Fruit fly (Drosophila melanogaster) whole organism, embryonic: ENCODE data around the gene Nsf2.

Source experiments
- Atf6 ChIP-seq: fragments of 200-800 bp; sonication (Bioruptor generic); IDR thresholded peaks from 2 replicates; pipeline ENCODE4 v1.3.6; 2022; ENCODE audit warnings: missing biosample characterization, missing genetic modification characterization
- Blimp-1 ChIP-seq: fragments of 200-800 bp; sonication (Bioruptor generic); optimal IDR thresholded peaks from 3 replicates; lab custom pipeline; 2018; ENCODE audit warnings: missing biosample characterization, missing genetic modification characterization, mild to moderate bottlenecking, moderate library complexity, missing genetic modification reagents
- CG12104 ChIP-seq: fragments of 200-800 bp; sonication (Bioruptor generic); optimal IDR thresholded peaks from 3 replicates; lab custom pipeline; 2016; ENCODE audit warnings: missing biosample characterization, missing genetic modification characterization
- CG12236 ChIP-seq: fragments of 200-800 bp; sonication (Bioruptor generic); optimal IDR thresholded peaks from 2 replicates; lab custom pipeline; 2016; ENCODE audit warnings: missing biosample characterization, missing genetic modification characterization
- CG13424 ChIP-seq: fragments of 200-800 bp; sonication (Bioruptor generic); optimal IDR thresholded peaks from 2 replicates; lab custom pipeline; 2019; ENCODE audit warnings: missing biosample characterization, mild to moderate bottlenecking, missing genetic modification characterization, moderate library complexity
- CG13894 ChIP-seq: fragments of 200-800 bp; sonication (Bioruptor generic); optimal IDR thresholded peaks from 3 replicates; lab custom pipeline; 2018; ENCODE audit warnings: missing biosample characterization, mild to moderate bottlenecking, missing genetic modification characterization, moderate library complexity
- CG14965 ChIP-seq: fragments of 200-800 bp; sonication (Bioruptor generic); optimal IDR thresholded peaks from 2 replicates; lab custom pipeline; 2016; ENCODE audit warnings: missing biosample characterization, missing genetic modification characterization, borderline replicate concordance
- CG2116 ChIP-seq: fragments of 200-800 bp; sonication (Bioruptor generic); optimal IDR thresholded peaks from 3 replicates; lab custom pipeline; 2018; ENCODE audit warnings: missing biosample characterization, mild to moderate bottlenecking, missing genetic modification characterization
- CG2129 ChIP-seq: fragments of 200-800 bp; sonication (Bioruptor generic); IDR thresholded peaks from 2 replicates; pipeline ENCODE4 v1.3.6; 2022; ENCODE audit warnings: missing biosample characterization, missing genetic modification characterization; ENCODE audit not compliant: partially characterized antibody
- CG32767 ChIP-seq: fragments of 200-800 bp; sonication (Bioruptor generic); IDR thresholded peaks from 2 replicates; pipeline ENCODE4 v1.3.6; 2022; ENCODE audit warnings: missing biosample characterization, missing genetic modification characterization
- CG34422 ChIP-seq: fragments of 200-800 bp; sonication (Bioruptor generic); IDR thresholded peaks from 3 replicates; pipeline ENCODE4 v1.3.6; 2022; ENCODE audit warnings: missing biosample characterization, missing genetic modification characterization
- CG3838 ChIP-seq: fragments of 200-800 bp; sonication (Bioruptor generic); optimal IDR thresholded peaks from 3 replicates; lab custom pipeline; 2016; ENCODE audit warnings: missing biosample characterization, missing genetic modification characterization
- CG3995 ChIP-seq: fragments of 200-800 bp; sonication (Bioruptor generic); optimal IDR thresholded peaks from 3 replicates; lab custom pipeline; 2016; ENCODE audit warnings: missing biosample characterization, missing genetic modification characterization
- CG4328 ChIP-seq: fragments of 200-800 bp; sonication (Bioruptor generic); optimal IDR thresholded peaks from 3 replicates; lab custom pipeline; 2017; ENCODE audit warnings: missing biosample characterization, missing genetic modification reagents, missing genetic modification characterization
- CG6683 ChIP-seq: fragments of 200-800 bp; sonication (Bioruptor generic); optimal IDR thresholded peaks from 2 replicates; lab custom pipeline; 2017; ENCODE audit warnings: missing biosample characterization, mild to moderate bottlenecking, missing genetic modification characterization, missing genetic modification reagents
- CG8359 ChIP-seq: fragments of 200-800 bp; sonication (Bioruptor generic); optimal IDR thresholded peaks from 2 replicates; lab custom pipeline; 2017; ENCODE audit warnings: missing biosample characterization, mild to moderate bottlenecking, missing genetic modification characterization, borderline replicate concordance
- Camta ChIP-seq: fragments of 200-800 bp; sonication (Bioruptor generic); optimal IDR thresholded peaks from 2 replicates; lab custom pipeline; 2016; ENCODE audit warnings: missing biosample characterization, missing genetic modification characterization
- D ChIP-seq, 2 experiments: fragments of 200-800 bp in 1 of 2; fragments of >200 bp in 1 of 2; sonication (Bioruptor generic) in 1 of 2; optimal IDR thresholded peaks; 2 replicates in 1 of 2; 3 replicates in 1 of 2; lab custom pipeline; 2017; ENCODE audit warnings: mild to moderate bottlenecking in 1 of 2, missing biosample characterization in 1 of 2, missing genetic modification characterization in 1 of 2, missing genetic modification reagents in 1 of 2
- Deaf1 ChIP-seq: fragments of 200-800 bp; optimal IDR thresholded peaks from 3 replicates; lab custom pipeline; 2019; ENCODE audit warnings: missing biosample characterization, mild to moderate bottlenecking, missing genetic modification characterization, moderate library complexity
- Doc2 ChIP-seq: fragments of 200-800 bp; sonication (Bioruptor generic); IDR thresholded peaks from 2 replicates; pipeline ENCODE4 v1.3.6; 2022; ENCODE audit warnings: missing biosample characterization, missing genetic modification characterization
- Doc3 ChIP-seq: fragments of 200-800 bp; sonication (Bioruptor generic); IDR thresholded peaks from 3 replicates; pipeline ENCODE4 v1.3.6; 2022; ENCODE audit warnings: missing biosample characterization, missing genetic modification characterization; ENCODE audit not compliant: partially characterized antibody
- Dp ChIP-seq: fragments of 200-800 bp; sonication (Bioruptor generic); optimal IDR thresholded peaks from 2 replicates; lab custom pipeline; 2018; ENCODE audit warnings: missing biosample characterization, mild to moderate bottlenecking, missing genetic modification characterization, moderate library complexity
- HmgD ChIP-seq: fragments of 200-800 bp; sonication (Bioruptor generic); optimal IDR thresholded peaks from 3 replicates; lab custom pipeline; 2016; ENCODE audit warnings: missing biosample characterization, missing genetic modification characterization
- Hr39 ChIP-seq: fragments of >200 bp; optimal IDR thresholded peaks from 2 replicates; lab custom pipeline; 2017
- MESR4 ChIP-seq: fragments of 200-800 bp; sonication (Bioruptor generic); optimal IDR thresholded peaks from 2 replicates; lab custom pipeline; 2018; ENCODE audit warnings: missing biosample characterization, mild to moderate bottlenecking, missing genetic modification characterization, moderate library complexity
- NK7.1 ChIP-seq: fragments of 200-800 bp; sonication (Bioruptor generic); optimal IDR thresholded peaks from 3 replicates; lab custom pipeline; 2016; ENCODE audit warnings: missing biosample characterization, missing genetic modification characterization
- Rfx ChIP-seq: fragments of 200-800 bp; sonication (Bioruptor generic); IDR thresholded peaks from 2 replicates; pipeline ENCODE4 v1.3.6; 2022; ENCODE audit warnings: missing biosample characterization, missing genetic modification characterization
- Sox100B ChIP-seq: fragments of 200-800 bp; sonication (Bioruptor generic); optimal IDR thresholded peaks from 3 replicates; lab custom pipeline; 2018; ENCODE audit warnings: missing biosample characterization, mild to moderate bottlenecking, missing genetic modification characterization
- Taf1 ChIP-seq: fragments of 200-800 bp; sonication (Bioruptor generic); IDR thresholded peaks from 2 replicates; pipeline ENCODE4 v1.3.6; 2022; ENCODE audit warnings: missing biosample characterization, missing genetic modification characterization
- YL-1 ChIP-seq: fragments of 200-800 bp; sonication (Bioruptor generic); optimal IDR thresholded peaks from 3 replicates; lab custom pipeline; 2017; ENCODE audit warnings: missing biosample characterization, mild to moderate bottlenecking, missing genetic modification characterization
- bab2 ChIP-seq: fragments of 200-800 bp; sonication (Bioruptor generic); optimal IDR thresholded peaks from 2 replicates; lab custom pipeline; 2016; ENCODE audit warnings: missing biosample characterization, missing genetic modification characterization
- danr ChIP-seq: fragments of 200-800 bp; sonication (Bioruptor generic); IDR thresholded peaks from 2 replicates; pipeline ENCODE4 v1.3.6; 2022; ENCODE audit warnings: missing biosample characterization, missing genetic modification characterization
- dati ChIP-seq: fragments of 200-800 bp; sonication (Bioruptor generic); IDR thresholded peaks from 2 replicates; pipeline ENCODE4 v1.3.6; 2022; ENCODE audit warnings: missing biosample characterization, missing genetic modification characterization
- eve ChIP-seq, 2 experiments: fragments of >200 bp; optimal IDR thresholded peaks; 2 replicates each; lab custom pipeline; 2017; ENCODE audit warnings: missing biosample characterization in 2 of 2, missing genetic modification characterization in 2 of 2
- gce ChIP-seq: fragments of 200-800 bp; sonication (Bioruptor generic); IDR thresholded peaks from 3 replicates; pipeline ENCODE4 v1.3.6; 2022; ENCODE audit warnings: missing biosample characterization, missing genetic modification characterization
- gro ChIP-seq: fragments of 200-800 bp; sonication (Bioruptor generic); optimal IDR thresholded peaks from 2 replicates; lab custom pipeline; 2016; ENCODE audit warnings: missing biosample characterization, missing genetic modification characterization
- insv ChIP-seq, 2 experiments: fragments of 200-800 bp; sonication (Bioruptor generic); optimal IDR thresholded peaks; 3 replicates each; lab custom pipeline; 2016 to 2018; ENCODE audit warnings: missing biosample characterization in 2 of 2, missing genetic modification characterization in 2 of 2
- jing ChIP-seq: fragments of 200-800 bp; sonication (Bioruptor generic); optimal IDR thresholded peaks from 2 replicates; lab custom pipeline; 2018; ENCODE audit warnings: missing biosample characterization, mild to moderate bottlenecking, missing genetic modification characterization
- maf-S ChIP-seq: fragments of 200-800 bp; sonication (Bioruptor generic); optimal IDR thresholded peaks from 2 replicates; lab custom pipeline; 2016; ENCODE audit warnings: missing biosample characterization, missing genetic modification characterization
- mam ChIP-seq: fragments of 200-800 bp; sonication (Bioruptor generic); optimal IDR thresholded peaks from 3 replicates; lab custom pipeline; 2016; ENCODE audit warnings: missing biosample characterization, missing genetic modification characterization
- nau ChIP-seq: fragments of 200-800 bp; sonication (Bioruptor generic); optimal IDR thresholded peaks from 3 replicates; lab custom pipeline; 2017; ENCODE audit warnings: missing biosample characterization, mild to moderate bottlenecking, missing genetic modification characterization, missing genetic modification reagents
- odd ChIP-seq: fragments of 200-800 bp; sonication (Bioruptor generic); optimal IDR thresholded peaks from 2 replicates; lab custom pipeline; 2017; ENCODE audit warnings: missing biosample characterization, mild to moderate bottlenecking, missing genetic modification characterization
- phol ChIP-seq: fragments of 200-800 bp; sonication (Bioruptor generic); optimal IDR thresholded peaks from 3 replicates; lab custom pipeline; 2018; ENCODE audit warnings: missing biosample characterization, mild to moderate bottlenecking, missing genetic modification characterization, moderate library complexity
- sc ChIP-seq, 3 experiments: fragments of >200 bp in 2 of 3; fragments of 200-800 bp in 1 of 3; sonication (Bioruptor generic) in 1 of 3; optimal IDR thresholded peaks; 2 replicates in 2 of 3; 3 replicates in 1 of 3; lab custom pipeline; 2017; ENCODE audit warnings: mild to moderate bottlenecking in 1 of 3, missing biosample characterization in 1 of 3, missing genetic modification characterization in 1 of 3, missing genetic modification reagents in 1 of 3
- schlank ChIP-seq: fragments of 200-800 bp; sonication (Bioruptor generic); optimal IDR thresholded peaks from 2 replicates; lab custom pipeline; 2018; ENCODE audit warnings: missing biosample characterization, mild to moderate bottlenecking, missing genetic modification characterization
- slbo ChIP-seq: fragments of 200-800 bp; sonication (Bioruptor generic); IDR thresholded peaks from 2 replicates; pipeline ENCODE4 v1.3.6; 2022; ENCODE audit warnings: missing biosample characterization, missing genetic modification characterization
- sqz ChIP-seq: fragments of 200-800 bp; sonication (Bioruptor generic); optimal IDR thresholded peaks from 3 replicates; lab custom pipeline; 2018; ENCODE audit warnings: missing biosample characterization, mild to moderate bottlenecking, missing genetic modification characterization
- trh ChIP-seq: fragments of 200-800 bp; sonication (Bioruptor generic); optimal IDR thresholded peaks from 2 replicates; lab custom pipeline; 2016; ENCODE audit warnings: missing biosample characterization, missing genetic modification characterization
- unc-4 ChIP-seq: fragments of 200-800 bp; sonication (Bioruptor generic); IDR thresholded peaks from 2 replicates; pipeline ENCODE4 v1.3.6; 2022; ENCODE audit warnings: missing biosample characterization, missing genetic modification characterization; ENCODE audit not compliant: partially characterized antibody
- wdn ChIP-seq: fragments of 200-800 bp; sonication (Bioruptor generic); IDR thresholded peaks from 2 replicates; pipeline ENCODE4 v1.3.6; 2022; ENCODE audit warnings: missing biosample characterization, missing genetic modification characterization

Gene Nsf2

dm6 chr3R:13800430-13800848 is 37.4 kb downstream of the Nsf2 start (continued):
- TF ChIP-seq sqz (GFP tag; lab: Kevin White, UChicago) (peak; percentile 85), CG8359 (GFP tag; lab: Kevin White, UChicago) (peak; percentile 62), Blimp-1 (peak; percentile 88), MESR4 (no peak), Doc2 (GFP tag; lab: Robert Waterston, UW) (peak; percentile 74), CG4328 (GFP tag; lab: Kevin White, UChicago) (peak; percentile 92), CG32767 (GFP tag; lab: Robert Waterston, UW) (peak; percentile 93), odd (GFP tag; lab: Kevin White, UChicago) (peak; percentile 88), NK7.1 (GFP tag; lab: Kevin White, UChicago) (peak; percentile 6), Doc3 (GFP tag; lab: Robert Waterston, UW) (no peak), danr (GFP tag; lab: Robert Waterston, UW) (peak; percentile 74), HmgD (GFP tag; lab: Kevin White, UChicago) (no peak), trh (GFP tag; lab: Kevin White, UChicago) (peak; percentile 48), maf-S (GFP tag; lab: Kevin White, UChicago) (peak; percentile 34), CG6683 (GFP tag; lab: Kevin White, UChicago) (peak; percentile 94), CG3838 (GFP tag; lab: Kevin White, UChicago) (peak; percentile 27), sc (optimal IDR thresholded peaks at IDR 0.05; lab: Kevin White, UChicago) (no peak), sc (GFP tag; optimal IDR thresholded peaks at IDR 0.05; lab: Kevin White, UChicago) (peak; percentile 82), Dp (GFP tag; lab: Kevin White, UChicago) (no peak), phol (tag; lab: Kevin White, UChicago) (peak; percentile 87), Atf6 (GFP tag; lab: Robert Waterston, UW) (peak; percentile 96), CG12236 (GFP tag; lab: Kevin White, UChicago) (no peak), Sox100B (peak; percentile 92), CG12104 (GFP tag; lab: Kevin White, UChicago) (peak; percentile 89), gce (GFP tag; lab: Robert Waterston, UW) (peak; percentile 93), CG2129 (no peak), Rfx (GFP tag; lab: Robert Waterston, UW) (peak; percentile 92), mam (peak; percentile 60), Camta (GFP tag; lab: Kevin White, UChicago) (peak; percentile 52), CG3995 (GFP tag; lab: Kevin White, UChicago) (peak; percentile 16), eve (GFP tag; optimal IDR thresholded peaks at IDR 0.05; lab: Kevin White, UChicago) (peak in 1 of 2 experiments; percentile 94), Hr39 (lab: Kevin White, UChicago) (no peak), Taf1 (GFP tag; lab: Robert Waterston, UW) (peak; percentile 93), Deaf1 (tag; lab: Kevin White, UChicago) (peak; percentile 32), wdn (peak; percentile 93), schlank (tag; lab: Kevin White, UChicago) (peak; percentile 72), dati (GFP tag; lab: Robert Waterston, UW) (peak; percentile 85), insv (GFP tag; optimal IDR thresholded peaks at IDR 0.05; lab: Kevin White, UChicago) (peak in 1 of 2 experiments; percentile 65), CG13894 (tag; lab: Kevin White, UChicago) (peak; percentile 95), CG34422 (GFP tag; lab: Robert Waterston, UW) (peak; percentile 95), D (optimal IDR thresholded peaks at IDR 0.05; lab: Kevin White, UChicago) (no peak), D (GFP tag; optimal IDR thresholded peaks at IDR 0.05; lab: Kevin White, UChicago) (peak; percentile 88), CG2116 (peak; percentile 54), CG13424 (tag; lab: Kevin White, UChicago) (peak; percentile 94), gro (GFP tag; lab: Kevin White, UChicago) (peak; percentile 37), CG14965 (no peak), bab2 (peak; percentile 68), unc-4 (GFP tag; lab: Robert Waterston, UW) (no peak), YL-1 (GFP tag; lab: Kevin White, UChicago) (peak; percentile 64), jing (peak; percentile 27), nau (GFP tag; lab: Kevin White, UChicago) (peak; percentile 82), slbo (GFP tag; lab: Robert Waterston, UW) (peak; percentile 95)
